Worm (Caenorhabditis elegans): Measurements from ENCODE around the gene F40G9.18.

DNA sequence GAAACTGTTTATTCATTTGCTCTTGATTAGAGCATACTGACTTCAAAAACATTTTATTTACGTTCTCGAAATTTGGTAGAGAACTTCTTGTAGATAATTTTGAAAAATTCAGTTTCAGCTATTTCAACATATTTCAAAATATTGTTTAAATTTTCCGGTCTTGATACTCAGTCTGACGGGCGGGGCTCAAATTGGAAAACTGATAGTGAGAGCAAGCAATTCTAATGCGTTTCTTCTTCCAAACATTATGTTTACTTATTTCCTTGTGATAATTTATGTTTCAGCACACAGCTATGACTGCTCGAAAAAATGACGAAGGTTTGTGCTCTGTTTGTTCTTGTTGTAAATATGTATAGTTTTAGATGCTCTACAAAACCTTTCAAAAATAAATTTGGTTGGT lies 49.2 kb downstream of the F40G9.18 start, which contains the start of gene pals-24:
- TF ChIP-seq snpc-4 (tag; optimal IDR thresholded peaks at IDR 0.05) (no peak), aly-2 (tag; optimal IDR thresholded peaks at IDR 0.05) (no peak), skn-1 (tag; optimal IDR thresholded peaks at IDR 0.05) (no peak), mab-5 (tag; optimal IDR thresholded peaks at IDR 0.05) (no peak), zag-1 (tag; optimal IDR thresholded peaks at IDR 0.05) (no peak), egl-27 (tag; optimal IDR thresholded peaks at IDR 0.05) (no peak), ztf-4 (tag; optimal IDR thresholded peaks at IDR 0.05) (no peak), elt-3 (tag; optimal IDR thresholded peaks at IDR 0.05) (no peak), nhr-10 (tag; optimal IDR thresholded peaks at IDR 0.05) (no peak), nhr-77 (tag; optimal IDR thresholded peaks at IDR 0.05) (no peak), nhr-12 (tag; optimal IDR thresholded peaks at IDR 0.05) (no peak)
